Worm (Caenorhabditis elegans): ENCODE measurements around the gene C54E10.10.
"Not testable (repeated sequence)": the region's sequence is repeated elsewhere in the genome, so short reads cannot be mapped to it uniquely, and the experiment has no call there.

C54E10.10 gene

DNA sequence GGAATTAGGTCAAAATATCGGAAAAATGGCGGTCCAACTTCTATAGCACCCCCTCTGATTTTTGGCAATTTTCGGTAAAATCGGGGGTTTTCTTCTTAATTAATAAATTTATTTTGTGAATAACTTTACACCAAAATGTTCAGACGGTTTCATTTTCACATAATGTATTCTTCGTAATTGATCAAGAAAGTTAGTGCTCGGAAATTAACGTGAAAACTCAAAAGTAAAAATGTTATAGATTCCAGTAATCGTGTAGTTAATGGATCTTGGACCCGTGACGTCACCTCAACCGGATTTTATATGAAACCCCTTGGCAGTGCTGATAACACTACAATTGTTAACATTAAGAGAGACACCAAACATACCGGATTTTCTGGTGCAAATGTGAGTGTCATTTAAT, 41.1 kb downstream of the C54E10.10 start, which contains the start of gene F11D11.22:
F11D11.22 (plus strand) TSS at position 301 of the 400 bp plus-strand sequence.
- not testable (repeated sequence) for TF ChIP-seq nhr-10 (tag; optimal IDR thresholded peaks at IDR 0.05); unc-130 (GFP tag; optimal IDR thresholded peaks at IDR 0.05); Y75B8A.6 (GFP tag; IDR thresholded peaks at IDR 0.05)

DNA sequence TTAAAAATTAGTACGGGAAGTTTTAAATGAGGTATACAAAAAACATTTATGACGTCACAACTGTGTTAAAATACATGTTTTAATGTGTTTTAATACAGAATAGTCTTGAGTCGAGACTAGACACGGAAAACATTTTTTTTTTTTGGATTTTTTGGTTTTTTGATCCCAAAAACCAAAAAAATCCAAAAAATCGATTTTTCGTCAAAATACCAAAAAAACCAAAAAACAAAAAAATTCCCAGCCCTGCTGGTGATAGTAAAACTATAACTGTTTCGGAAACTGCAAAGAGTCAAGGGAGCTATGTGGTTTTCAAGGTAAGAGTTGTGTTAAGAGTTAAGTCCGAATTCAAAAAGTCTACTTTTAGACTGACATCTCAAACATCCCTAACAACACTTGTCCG, 42.1 kb downstream of the C54E10.10 start, which contains the start of gene F11D11.4:
F11D11.4 (plus strand) TSS at position 301 of the 400 bp plus-strand sequence.
- no peak for TF ChIP-seq zfp-3 (GFP tag; conservative IDR thresholded peaks at IDR 0.05)
- TF ChIP-seq ztf-11 (tag; optimal IDR thresholded peaks at IDR 0.05), result no peak
- no peak for TF ChIP-seq hmg-1.1 (GFP tag; IDR thresholded peaks at IDR 0.05)
- no peak for TF ChIP-seq Y105C5A.15 (GFP tag; IDR thresholded peaks at IDR 0.05)
- no peak for TF ChIP-seq nhr-41 (GFP tag; IDR thresholded peaks at IDR 0.05)
- no peak for TF ChIP-seq zip-11 (GFP tag; IDR thresholded peaks at IDR 0.05)

DNA sequence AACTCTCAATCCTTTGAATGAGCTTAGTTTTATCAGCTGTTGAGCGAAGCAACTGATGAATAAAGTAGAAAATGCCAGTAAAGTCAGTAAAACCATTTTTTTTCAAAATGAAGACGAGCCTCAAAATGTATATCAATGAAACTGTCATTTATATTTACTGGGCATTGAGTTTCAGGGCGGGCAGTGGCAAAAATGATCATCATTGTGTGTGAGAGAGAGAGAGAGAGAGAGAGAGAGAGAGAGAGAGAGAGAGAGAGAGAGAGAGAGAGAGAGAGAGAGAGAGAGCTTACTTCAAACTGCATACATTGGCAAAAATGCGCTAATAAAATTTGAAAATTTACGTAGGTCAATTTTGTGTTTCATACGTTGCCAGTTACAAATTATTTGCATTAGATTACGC, 43.0 kb downstream of the C54E10.10 start, which contains the start of gene F11D11.3:
F11D11.3 (minus strand) TSS at position 101 of the 400 bp plus-strand sequence.
- TF ChIP-seq jun-1 (tag; optimal IDR thresholded peaks at IDR 0.05) (no peak), nhr-25 (tag; optimal IDR thresholded peaks at IDR 0.05; ENCODE audit: borderline replicate concordance, insufficient read depth) (no peak), D1046.2 (GFP tag; IDR thresholded peaks at IDR 0.05) (no peak), hif-1 (tag; optimal IDR thresholded peaks at IDR 0.05) (no peak), fos-1 (tag; optimal IDR thresholded peaks at IDR 0.05) (no peak), snpc-4 (tag; optimal IDR thresholded peaks at IDR 0.05) (no peak), unc-62 (GFP tag; optimal IDR thresholded peaks at IDR 0.05 in 1 of 2) (no peak), unc-62 (tag; optimal IDR thresholded peaks at IDR 0.05) (no peak), nhr-237 (tag; optimal IDR thresholded peaks at IDR 0.05) (no peak), ceh-28 (tag; optimal IDR thresholded peaks at IDR 0.05) (no peak), Y5F2A.4 (GFP tag; optimal IDR thresholded peaks at IDR 0.05) (no peak), daf-12 (tag; optimal IDR thresholded peaks at IDR 0.05) (no peak), F10B5.3 (tag; optimal IDR thresholded peaks at IDR 0.05) (no peak), lir-3 (tag; optimal IDR thresholded peaks at IDR 0.05) (no peak), unc-39 (tag; optimal IDR thresholded peaks at IDR 0.05) (no peak), ZK337.2 (GFP tag; IDR thresholded peaks at IDR 0.05) (no peak), spr-1 (tag; optimal IDR thresholded peaks at IDR 0.05) (no peak)

DNA sequence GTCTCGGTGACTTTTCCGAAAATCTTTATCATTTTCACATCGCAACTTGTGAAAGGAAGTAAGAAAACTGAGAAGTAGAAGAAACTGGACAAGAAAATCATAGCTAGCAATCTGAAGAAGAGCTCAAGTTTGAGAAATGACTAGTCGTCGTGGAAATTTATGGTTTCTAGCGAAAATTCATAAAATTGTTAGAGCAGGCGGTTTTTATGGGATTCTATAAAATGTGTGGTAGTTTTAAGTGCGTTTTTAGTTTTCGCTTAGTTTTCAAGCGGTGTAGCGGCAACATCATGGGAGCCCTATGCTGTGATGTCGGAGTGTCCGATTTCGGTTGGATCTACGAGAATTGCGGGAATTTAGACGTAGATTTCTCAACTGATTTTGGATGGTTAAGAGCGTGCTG, 48.8 kb downstream of the C54E10.10 start, which contains the start of gene clec-254:
clec-254 (minus strand) TSS at position 101 of the 400 bp plus-strand sequence.
- not testable (repeated sequence) for TF ChIP-seq Y5F2A.4 (GFP tag; optimal IDR thresholded peaks at IDR 0.05); set-16 (GFP tag; IDR thresholded peaks at IDR 0.05); lir-3 (tag; optimal IDR thresholded peaks at IDR 0.05)

DNA sequence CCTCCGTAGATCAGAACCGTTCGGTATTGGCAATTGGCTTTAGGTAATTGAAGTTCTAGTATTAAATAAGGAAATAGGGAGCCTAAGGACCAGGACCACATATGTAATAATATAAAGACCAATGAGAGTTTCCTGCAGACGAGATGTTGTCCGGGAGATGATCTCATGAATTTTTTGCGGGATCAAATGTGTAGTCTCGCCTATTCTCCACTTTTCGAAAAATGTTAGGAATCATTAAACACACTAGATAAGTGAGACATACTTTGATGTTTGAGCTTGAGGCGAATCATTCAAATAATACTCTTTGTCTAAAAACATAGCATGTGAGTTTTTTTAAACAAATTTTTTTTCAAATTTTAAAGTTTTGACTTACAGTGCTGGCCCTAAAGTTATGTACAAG, 50.1 kb downstream of the C54E10.10 start, which contains the start of gene F11D11.6:
F11D11.6 (minus strand) TSS at position 101 of the 400 bp plus-strand sequence.
- TF ChIP-seq daf-16 (GFP tag; optimal IDR thresholded peaks at IDR 0.05), result no peak
- TF ChIP-seq daf-16 (tag; optimal IDR thresholded peaks at IDR 0.05), result no peak
- TF ChIP-seq jun-1 (tag; optimal IDR thresholded peaks at IDR 0.05), result no peak
- no peak for TF ChIP-seq nhr-77 (tag; optimal IDR thresholded peaks at IDR 0.05)
- no peak for TF ChIP-seq F26F4.8 (GFP tag; conservative IDR thresholded peaks at IDR 0.05)
- TF ChIP-seq nhr-6 (tag; optimal IDR thresholded peaks at IDR 0.05), result no peak
- TF ChIP-seq F49E8.2 (tag; optimal IDR thresholded peaks at IDR 0.05; ENCODE audit: borderline replicate concordance), result no peak
- no peak for TF ChIP-seq ztf-11 (tag; optimal IDR thresholded peaks at IDR 0.05)
- no peak for TF ChIP-seq dmd-6 (GFP tag; IDR thresholded peaks at IDR 0.05)
- no peak for TF ChIP-seq ama-1 (optimal IDR thresholded peaks at IDR 0.05)

Measured in whole organism, L4 larva.